Worm (Caenorhabditis elegans): Measurements from ENCODE around the gene tbb-4.

DNA sequence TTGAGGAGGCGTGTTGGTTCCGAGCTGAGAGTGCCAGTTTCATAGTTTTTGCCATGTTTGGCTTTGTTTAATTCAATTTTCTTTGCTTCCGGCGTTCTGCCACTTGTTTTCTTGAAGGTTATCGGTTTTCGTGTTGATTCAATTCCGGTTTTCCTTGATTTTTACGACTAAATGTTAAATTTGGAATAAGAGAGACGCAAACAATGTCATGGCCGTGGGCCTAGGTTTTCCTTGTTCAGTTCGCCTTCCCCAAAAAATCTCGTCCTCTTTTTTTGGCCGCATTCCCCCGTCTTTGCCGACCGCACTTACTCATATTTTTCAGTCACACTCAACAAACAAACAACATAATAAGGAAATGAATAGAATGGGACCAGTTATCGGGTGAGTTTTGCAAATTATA, 42.9 kb downstream of the tbb-4 start, which contains the start of gene C23F12.9:
- TF ChIP-seq zag-1 (tag; optimal IDR thresholded peaks at IDR 0.05), result no peak
- no peak for TF ChIP-seq nhr-237 (tag; optimal IDR thresholded peaks at IDR 0.05)
- no peak for TF ChIP-seq fkh-10 (GFP tag; optimal IDR thresholded peaks at IDR 0.05)
- TF ChIP-seq unc-62 (GFP tag; optimal IDR thresholded peaks at IDR 0.05), result no peak
- TF ChIP-seq snpc-4 (tag; optimal IDR thresholded peaks at IDR 0.05), result no peak
- TF ChIP-seq skn-1 (tag; optimal IDR thresholded peaks at IDR 0.05), result no peak
- TF ChIP-seq nhr-43 (tag; optimal IDR thresholded peaks at IDR 0.05; ENCODE audit: poor library complexity, severe bottlenecking), result no peak
- no peak for TF ChIP-seq nhr-12 (tag; optimal IDR thresholded peaks at IDR 0.05)
- TF ChIP-seq aly-2 (tag; optimal IDR thresholded peaks at IDR 0.05), result no peak
- no peak for TF ChIP-seq ztf-4 (tag; optimal IDR thresholded peaks at IDR 0.05)
- no peak for TF ChIP-seq unc-39 (tag; optimal IDR thresholded peaks at IDR 0.05)
- TF ChIP-seq fos-1 (tag; optimal IDR thresholded peaks at IDR 0.05), result no peak
- TF ChIP-seq elt-3 (tag; optimal IDR thresholded peaks at IDR 0.05), result no peak
- TF ChIP-seq R02D3.7 (tag; optimal IDR thresholded peaks at IDR 0.05), result no peak
